Worm (Caenorhabditis elegans) whole organism, L4 larva: ENCODE results near the gene T05B11.4.
A peak's percentile ranks its signal among the peaks of the same experiment; 100 is the strongest.

Experiments used
- D1046.2 ChIP-seq: fragments of 200-800 bp; sonication (Bioruptor generic); IDR thresholded peaks from 2 replicates; pipeline ENCODE4 v1.3.6; 2022; ENCODE audit warnings: missing genetic modification characterization, missing compliant biosample characterization
- Y105C5A.15 ChIP-seq: fragments of 200-800 bp; sonication (Bioruptor generic); IDR thresholded peaks from 2 replicates; pipeline ENCODE4 v1.3.6; 2022; ENCODE audit warnings: missing genetic modification characterization, missing compliant biosample characterization
- aha-1 ChIP-seq: fragments of 150-350 bp; peaks from one replicate; lab custom pipeline; 2014; ENCODE audit warnings: missing biosample characterization, missing genetic modification characterization
- ceh-20 ChIP-seq: fragments of 200-800 bp; sonication (Bioruptor generic); IDR thresholded peaks from 2 replicates; pipeline ENCODE4 v1.3.6; 2022; ENCODE audit warnings: missing genetic modification reagents, missing genetic modification characterization, missing compliant biosample characterization
- ceh-32 ChIP-seq: sonication (generic microtip); optimal IDR thresholded peaks from 2 replicates; lab custom pipeline; 2016; ENCODE audit warnings: mild to moderate bottlenecking, missing genetic modification characterization, missing compliant biosample characterization; ENCODE audit not compliant: poor library complexity
- ceh-82 ChIP-seq: sonication (generic microtip); optimal IDR thresholded peaks from 2 replicates; lab custom pipeline; 2017; ENCODE audit warnings: missing biosample characterization, missing genetic modification characterization
- ces-1 ChIP-seq: fragments of 150-350 bp; sonication (generic microtip); optimal IDR thresholded peaks from 4 replicates; lab custom pipeline; 2014; ENCODE audit warnings: missing biosample characterization, missing genetic modification reagents, missing genetic modification characterization
- cey-2 ChIP-seq: sonication (generic microtip); optimal IDR thresholded peaks from 3 replicates; lab custom pipeline; 2017; ENCODE audit warnings: missing genetic modification characterization, mild to moderate bottlenecking, missing compliant biosample characterization, antibody characterized with exemption, borderline replicate concordance; ENCODE audit not compliant: insufficient read depth
- ctbp-1 ChIP-seq: fragments of 200-800 bp; sonication (Bioruptor generic); IDR thresholded peaks from 2 replicates; pipeline ENCODE4 v1.3.6; 2022; ENCODE audit warnings: missing genetic modification reagents, missing genetic modification characterization, missing compliant biosample characterization
- dmd-6 ChIP-seq: fragments of 200-800 bp; sonication (Bioruptor generic); IDR thresholded peaks from 2 replicates; pipeline ENCODE4 v1.3.6; 2022; ENCODE audit warnings: missing genetic modification reagents, missing genetic modification characterization, missing compliant biosample characterization
- egl-27 ChIP-seq: sonication (generic microtip); optimal IDR thresholded peaks from 3 replicates; lab custom pipeline; 2017; ENCODE audit warnings: missing biosample characterization, missing genetic modification reagents, missing genetic modification characterization
- egl-43 ChIP-seq: fragments of 200-800 bp; sonication (Bioruptor generic); IDR thresholded peaks from 2 replicates; pipeline ENCODE4 v1.3.6; 2022; ENCODE audit warnings: missing genetic modification reagents, missing genetic modification characterization, missing compliant biosample characterization
- fos-1 ChIP-seq: fragments of 150-350 bp; optimal IDR thresholded peaks from 2 replicates; lab custom pipeline; 2014; ENCODE audit warnings: missing biosample characterization, missing genetic modification characterization
- hlh-11 ChIP-seq: fragments of 200-800 bp; sonication (Bioruptor generic); optimal IDR thresholded peaks from 2 replicates; lab custom pipeline; 2018; ENCODE audit warnings: mild to moderate bottlenecking, missing genetic modification characterization, missing compliant biosample characterization
- hlh-30 ChIP-seq: sonication (generic microtip); optimal IDR thresholded peaks from 2 replicates; lab custom pipeline; 2017; ENCODE audit warnings: antibody characterized with exemption, mild to moderate bottlenecking, missing genetic modification characterization, missing compliant biosample characterization; ENCODE audit not compliant: insufficient read depth
- hmg-1.1 ChIP-seq: fragments of 200-800 bp; sonication (Bioruptor generic); IDR thresholded peaks from 2 replicates; pipeline ENCODE4 v1.3.6; 2022; ENCODE audit warnings: missing genetic modification reagents, missing genetic modification characterization, missing compliant biosample characterization
- lin-15B ChIP-seq: fragments of 150-350 bp; sonication (generic microtip); optimal IDR thresholded peaks from 3 replicates; lab custom pipeline; 2014; ENCODE audit warnings: missing biosample characterization, missing genetic modification characterization
- lin-29 ChIP-seq: fragments of 200-800 bp; sonication (Bioruptor generic); IDR thresholded peaks from 2 replicates; pipeline ENCODE4 v1.3.6; 2022; ENCODE audit warnings: missing genetic modification reagents, missing genetic modification characterization, missing compliant biosample characterization
- madf-9 ChIP-seq: fragments of 200-800 bp; sonication (Bioruptor generic); conservative IDR thresholded peaks from 2 replicates; pipeline ENCODE4 v1.3.6; 2022; ENCODE audit warnings: missing genetic modification reagents, missing genetic modification characterization, missing compliant biosample characterization
- mes-2 ChIP-seq: sonication (generic microtip); optimal IDR thresholded peaks from 2 replicates; lab custom pipeline; 2016; ENCODE audit warnings: missing genotype, mild to moderate bottlenecking, missing genetic modification characterization, missing compliant biosample characterization; ENCODE audit not compliant: poor library complexity, severe bottlenecking
- mxl-3 ChIP-seq: fragments of 200-800 bp; sonication (Bioruptor generic); optimal IDR thresholded peaks from 2 replicates; lab custom pipeline; 2018; ENCODE audit warnings: mild to moderate bottlenecking, missing genetic modification characterization, missing compliant biosample characterization
- nhr-111 ChIP-seq: fragments of 200-800 bp; sonication (Bioruptor generic); optimal IDR thresholded peaks from 2 replicates; lab custom pipeline; 2018; ENCODE audit warnings: mild to moderate bottlenecking, missing genetic modification characterization, missing compliant biosample characterization
- nhr-25 ChIP-seq: sonication (generic microtip); optimal IDR thresholded peaks from 2 replicates; lab custom pipeline; 2017; ENCODE audit warnings: missing genetic modification characterization, mild to moderate bottlenecking, missing compliant biosample characterization, antibody characterized with exemption, moderate library complexity, borderline replicate concordance; ENCODE audit not compliant: insufficient read depth
- nhr-41 ChIP-seq: fragments of 200-800 bp; sonication (Bioruptor generic); IDR thresholded peaks from 2 replicates; pipeline ENCODE4 v1.3.6; 2022; ENCODE audit warnings: missing genetic modification reagents, missing genetic modification characterization, missing compliant biosample characterization
- nhr-76 ChIP-seq: fragments of 150-350 bp; optimal IDR thresholded peaks from 2 replicates; lab custom pipeline; 2014; ENCODE audit warnings: missing biosample characterization, missing genetic modification characterization
- php-3 ChIP-seq: fragments of 200-800 bp; sonication (Bioruptor generic); IDR thresholded peaks from 2 replicates; pipeline ENCODE4 v1.3.6; 2022; ENCODE audit warnings: missing genetic modification reagents, missing genetic modification characterization, missing compliant biosample characterization
- saeg-2 ChIP-seq: fragments of 200-800 bp; sonication (Bioruptor generic); IDR thresholded peaks from 2 replicates; pipeline ENCODE4 v1.3.6; 2022; ENCODE audit warnings: missing genetic modification reagents, missing genetic modification characterization, missing compliant biosample characterization
- sdz-12 ChIP-seq: fragments of 200-800 bp; sonication (Bioruptor generic); optimal IDR thresholded peaks from 2 replicates; lab custom pipeline; 2018; ENCODE audit warnings: mild to moderate bottlenecking, missing genetic modification characterization, missing compliant biosample characterization
- set-16 ChIP-seq: fragments of 200-800 bp; sonication (Bioruptor generic); IDR thresholded peaks from 2 replicates; pipeline ENCODE4 v1.3.6; 2022; ENCODE audit warnings: missing genetic modification reagents, missing genetic modification characterization, missing compliant biosample characterization
- skn-1 ChIP-seq: fragments of 150-350 bp; optimal IDR thresholded peaks from 2 replicates; lab custom pipeline; 2014; ENCODE audit warnings: missing biosample characterization, missing genetic modification characterization
- snpc-1.2 ChIP-seq: fragments of 200-800 bp; sonication (Bioruptor generic); IDR thresholded peaks from 2 replicates; pipeline ENCODE4 v1.3.6; 2022; ENCODE audit warnings: missing genetic modification reagents, missing genetic modification characterization, missing compliant biosample characterization
- tag-97 ChIP-seq: fragments of 200-800 bp; sonication (Bioruptor generic); IDR thresholded peaks from 2 replicates; pipeline ENCODE4 v1.3.6; 2022; ENCODE audit warnings: missing genetic modification characterization, missing compliant biosample characterization
- tra-1 ChIP-seq: fragments of 200-800 bp; sonication (Bioruptor generic); IDR thresholded peaks from 2 replicates; pipeline ENCODE4 v1.3.6; 2022; ENCODE audit warnings: missing genetic modification reagents, missing genetic modification characterization, missing compliant biosample characterization
- unc-130 ChIP-seq: sonication (generic microtip); optimal IDR thresholded peaks from 2 replicates; lab custom pipeline; 2016; ENCODE audit warnings: missing genetic modification reagents, missing genetic modification characterization, missing compliant biosample characterization
- unc-62 ChIP-seq, 3 experiments: fragments of 150-350 bp in 1 of 3; sonication (generic microtip); optimal IDR thresholded peaks in 2 of 3; peaks in 1 of 3; 1 replicate in 1 of 3; 2 replicates in 2 of 3; lab custom pipeline; 2014 to 2017; ENCODE audit warnings: missing biosample characterization in 3 of 3, missing genetic modification characterization in 3 of 3, missing genetic modification reagents in 3 of 3, missing genotype in 1 of 3
- vab-7 ChIP-seq: fragments of 200-800 bp; sonication (Bioruptor generic); IDR thresholded peaks from 2 replicates; pipeline ENCODE4 v1.3.6; 2022; ENCODE audit warnings: missing genetic modification reagents, missing genetic modification characterization, missing compliant biosample characterization
- zag-1 ChIP-seq: fragments of 150-350 bp; optimal IDR thresholded peaks from 2 replicates; lab custom pipeline; 2014; ENCODE audit warnings: missing biosample characterization, missing genetic modification characterization
- zfp-2 ChIP-seq: sonication (generic microtip); optimal IDR thresholded peaks from 2 replicates; lab custom pipeline; 2016; ENCODE audit warnings: mild to moderate bottlenecking, missing genetic modification characterization, missing compliant biosample characterization
- zfp-3 ChIP-seq: fragments of 200-800 bp; sonication (Bioruptor generic); conservative IDR thresholded peaks from 2 replicates; pipeline ENCODE4 v1.3.6; 2022; ENCODE audit warnings: missing genetic modification reagents, missing genetic modification characterization, missing compliant biosample characterization
- zip-11 ChIP-seq: fragments of 200-800 bp; sonication (Bioruptor generic); IDR thresholded peaks from 2 replicates; pipeline ENCODE4 v1.3.6; 2022; ENCODE audit warnings: missing genetic modification characterization, missing compliant biosample characterization
- zip-2 ChIP-seq: fragments of 150-350 bp; optimal IDR thresholded peaks from 2 replicates; lab custom pipeline; 2014; ENCODE audit warnings: missing biosample characterization, missing genetic modification characterization
- ztf-7 ChIP-seq: fragments of 150-350 bp; optimal IDR thresholded peaks from 2 replicates; lab custom pipeline; 2014; ENCODE audit warnings: missing biosample characterization, missing genetic modification characterization

T05B11.4 gene

DNA sequence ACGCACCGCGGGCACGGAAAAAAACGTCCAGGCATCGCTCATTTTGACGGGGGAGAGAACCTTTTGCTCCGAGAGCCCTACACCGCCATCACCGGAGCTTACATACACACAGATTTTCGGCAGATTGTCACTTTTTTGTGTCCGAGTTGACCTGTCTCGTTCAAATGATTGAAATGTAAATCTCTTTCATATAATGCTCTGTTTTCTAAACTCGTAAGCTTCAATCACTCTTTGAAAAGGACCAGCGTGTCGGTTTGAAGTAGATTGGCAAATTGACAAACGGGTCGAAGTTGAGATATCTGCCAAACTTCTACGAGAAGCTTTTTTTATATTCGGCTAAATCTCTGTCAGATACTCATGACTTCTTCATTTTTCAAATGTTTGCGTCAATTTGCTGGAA is 7.3 kb downstream of the T05B11.4 start:
- TF ChIP-seq unc-62 (GFP tag; optimal IDR thresholded peaks at IDR 0.05 in 1 of 2; lab: Kevin White, UChicago) (peak in 1 of 2 experiments; percentile 97), unc-62 (tag; optimal IDR thresholded peaks at IDR 0.05; lab: Kevin White, UChicago) (no peak), php-3 (GFP tag; lab: Robert Waterston, UW) (no peak)

- TF ChIP-seq unc-62 (GFP tag; optimal IDR thresholded peaks at IDR 0.05 in 1 of 2; lab: Kevin White, UChicago) = peak in 1 of 2 experiments; percentile 93
- TF ChIP-seq unc-62 (tag; optimal IDR thresholded peaks at IDR 0.05; lab: Kevin White, UChicago) = no peak
- TF ChIP-seq cey-2 = no peak
- no peak for TF ChIP-seq hlh-30
- no peak for TF ChIP-seq ceh-82 (tag; lab: Kevin White, UChicago)
- TF ChIP-seq mxl-3 = peak; percentile 29
- no peak for TF ChIP-seq ces-1 (GFP tag; lab: Kevin White, UChicago)
- TF ChIP-seq ctbp-1 = 0 out of 2 replicates have a peak, but pooled peaks have one; percentile 17
- TF ChIP-seq set-16 (GFP tag; lab: Robert Waterston, UW) = peak; percentile 73
- TF ChIP-seq dmd-6 (GFP tag; lab: Robert Waterston, UW) = peak; percentile 63
- TF ChIP-seq Y105C5A.15 (GFP tag; lab: Robert Waterston, UW) = no peak
- TF ChIP-seq tra-1 = 0 out of 2 replicates have a peak, but pooled peaks have one; percentile 59
- no peak for TF ChIP-seq sdz-12 (GFP tag; lab: Kevin White, UChicago)
- TF ChIP-seq hmg-1.1 (GFP tag; lab: Robert Waterston, UW) = 0 out of 2 replicates have a peak, but pooled peaks have one; percentile 16
- no peak for TF ChIP-seq skn-1 (tag; lab: Kevin White, UChicago)
- TF ChIP-seq ceh-20 (GFP tag; lab: Robert Waterston, UW) = 0 out of 2 replicates have a peak, but pooled peaks have one; percentile 26
- no peak for TF ChIP-seq zip-11 (GFP tag; lab: Robert Waterston, UW)
- 0 out of 2 replicates have a peak, but pooled peaks have one; percentile 39 for TF ChIP-seq egl-43 (GFP tag; lab: Robert Waterston, UW)
- TF ChIP-seq unc-130 = no peak
- TF ChIP-seq mes-2 = no peak
- peak; percentile 12 for TF ChIP-seq hlh-11 (tag; lab: Kevin White, UChicago)
- TF ChIP-seq vab-7 (GFP tag; lab: Robert Waterston, UW) = 0 out of 2 replicates have a peak, but pooled peaks have one; percentile 5
- TF ChIP-seq, all 104 proteins: peak for 11
Observed at ce11 chrV:7745903-7746302, 8.6 kb downstream of the T05B11.4 start.

DNA sequence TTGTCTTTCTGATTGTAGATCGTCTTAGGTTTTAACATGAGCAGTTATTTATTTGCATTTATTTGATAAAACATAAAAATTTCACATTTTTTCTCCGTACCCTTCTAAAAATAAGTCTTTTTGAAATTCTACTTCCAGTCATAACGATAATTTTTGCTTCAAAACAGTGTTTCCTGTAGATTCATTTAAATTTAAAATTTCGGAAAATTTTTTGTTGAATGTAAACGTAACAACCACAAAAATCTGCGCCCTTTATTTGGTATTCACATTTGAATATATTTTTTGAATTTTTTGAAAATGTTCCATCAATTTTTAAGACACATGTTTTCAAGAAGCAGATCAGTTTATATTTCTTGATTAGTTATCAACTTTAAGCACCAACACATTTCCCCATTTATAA is 9.1 kb downstream of the T05B11.4 start:
- no peak for TF ChIP-seq skn-1 (tag; lab: Kevin White, UChicago)
- no peak for TF ChIP-seq nhr-25 (tag; lab: Kevin White, UChicago)
- no peak for TF ChIP-seq saeg-2
- TF ChIP-seq aha-1 = peak; percentile 92

- no peak for TF ChIP-seq D1046.2 (GFP tag; lab: Robert Waterston, UW)
- TF ChIP-seq madf-9 = no peak
- no peak for TF ChIP-seq ztf-7 (tag; lab: Kevin White, UChicago)
- no peak for TF ChIP-seq snpc-1.2 (GFP tag; lab: Robert Waterston, UW)
- TF ChIP-seq hlh-11 (tag; lab: Kevin White, UChicago) = peak; percentile 97
- peak in 1 of 2 experiments; percentile 96 for TF ChIP-seq unc-62 (GFP tag; optimal IDR thresholded peaks at IDR 0.05 in 1 of 2; lab: Kevin White, UChicago)
- TF ChIP-seq unc-62 (tag; optimal IDR thresholded peaks at IDR 0.05; lab: Kevin White, UChicago) = no peak
- TF ChIP-seq ceh-32 (tag; lab: Kevin White, UChicago) = no peak
- TF ChIP-seq zfp-2 (tag; lab: Kevin White, UChicago) = no peak
- TF ChIP-seq nhr-76 (tag; lab: Kevin White, UChicago) = no peak
- TF ChIP-seq saeg-2 = peak; percentile 80; the same call in 1 of the 2 replicates
- no peak for TF ChIP-seq lin-15B (tag; lab: Kevin White, UChicago)
- no peak for TF ChIP-seq nhr-25 (tag; lab: Kevin White, UChicago)
- peak; percentile 100 for TF ChIP-seq tra-1
- TF ChIP-seq dmd-6 (GFP tag; lab: Robert Waterston, UW) = peak; percentile 99
- TF ChIP-seq hlh-30 = peak; percentile 58
- TF ChIP-seq zfp-3 = no peak
- no peak for TF ChIP-seq nhr-111 (GFP tag; lab: Kevin White, UChicago)
- peak; percentile 93 for TF ChIP-seq php-3 (GFP tag; lab: Robert Waterston, UW)
- no peak for TF ChIP-seq lin-29 (GFP tag; lab: Robert Waterston, UW)
- TF ChIP-seq set-16 (GFP tag; lab: Robert Waterston, UW) = peak; percentile 41; the same call in 1 of the 2 replicates
- peak; percentile 54; the same call in 1 of the 2 replicates for TF ChIP-seq nhr-41 (GFP tag; lab: Robert Waterston, UW)
- no peak for TF ChIP-seq zag-1 (tag; lab: Kevin White, UChicago)
- TF ChIP-seq fos-1 = no peak
- no peak for TF ChIP-seq zip-2
- no peak for TF ChIP-seq Y105C5A.15 (GFP tag; lab: Robert Waterston, UW)
- TF ChIP-seq mxl-3 = peak; percentile 49
- TF ChIP-seq egl-27 (tag; lab: Kevin White, UChicago) = no peak
- TF ChIP-seq tag-97 = no peak
Observed at ce11 chrV:7744068-7744467, 10.4 kb downstream of the T05B11.4 start.
